Worm (Caenorhabditis elegans) whole organism, midembryonic: ENCODE data around the gene stg-1.

Experiments used
- T22C8.4 ChIP-seq: fragments of 200-800 bp; sonication (Bioruptor generic); IDR thresholded peaks from 2 replicates; pipeline ENCODE4 v1.3.6; 2022; ENCODE audit warnings: missing genetic modification characterization, missing compliant biosample characterization
- flt-1 ChIP-seq: fragments of 200-800 bp; sonication (Bioruptor generic); IDR thresholded peaks from 2 replicates; pipeline ENCODE4 v1.3.6; 2022; ENCODE audit warnings: missing genetic modification characterization, missing compliant biosample characterization
- med-1 ChIP-seq: sonication (generic microtip); optimal IDR thresholded peaks from 2 replicates; lab custom pipeline; 2017; ENCODE audit warnings: missing genetic modification characterization, mild to moderate bottlenecking, missing compliant biosample characterization, antibody characterized with exemption, missing genetic modification reagents; ENCODE audit not compliant: insufficient read depth
- ref-1 ChIP-seq: fragments of 200-800 bp; sonication (Bioruptor generic); conservative IDR thresholded peaks from 2 replicates; pipeline ENCODE4 v1.3.6; 2022; ENCODE audit warnings: missing genetic modification reagents, missing genetic modification characterization, missing compliant biosample characterization
- tab-1 ChIP-seq: fragments of 200-800 bp; sonication (Bioruptor generic); IDR thresholded peaks from 2 replicates; pipeline ENCODE4 v1.3.6; 2022; ENCODE audit warnings: missing genetic modification characterization, missing compliant biosample characterization
- ztf-29 ChIP-seq: fragments of 200-800 bp; sonication (Bioruptor generic); IDR thresholded peaks from 2 replicates; pipeline ENCODE4 v1.3.6; 2022; ENCODE audit warnings: missing genetic modification reagents, missing genetic modification characterization, missing compliant biosample characterization

ce11 chrII:10095224-10095623 lies 34.8 kb upstream of the stg-1 start:
- TF ChIP-seq med-1 (GFP tag; lab: Kevin White, UChicago) = no peak
- TF ChIP-seq ztf-29 (GFP tag; lab: Robert Waterston, UW) = no peak
- TF ChIP-seq flt-1 (GFP tag; lab: Robert Waterston, UW) = no peak
- TF ChIP-seq T22C8.4 (GFP tag; lab: Robert Waterston, UW) = no peak
- no peak for TF ChIP-seq tab-1 (GFP tag; lab: Robert Waterston, UW)
- TF ChIP-seq ref-1 (GFP tag; lab: Robert Waterston, UW) = no peak
